Worm (Caenorhabditis elegans) whole organism, L1 larva: Measurements from ENCODE around the gene hog-1.

Experiments used
- ama-1 ChIP-seq: fragments of 150-350 bp; optimal IDR thresholded peaks from 2 replicates; lab custom pipeline; 2014
- ceh-82 ChIP-seq, 3 experiments: fragments of 150-350 bp in 1 of 3; sonication (generic microtip) in 2 of 3; optimal IDR thresholded peaks; 2 replicates each; lab custom pipeline; 2014 to 2017; ENCODE audit warnings: missing biosample characterization in 3 of 3, missing genetic modification characterization in 3 of 3
- efl-3 ChIP-seq: fragments of 200-800 bp; sonication (Bioruptor generic); optimal IDR thresholded peaks from 2 replicates; lab custom pipeline; 2018; ENCODE audit warnings: mild to moderate bottlenecking, missing genetic modification characterization, missing compliant biosample characterization
- fos-1 ChIP-seq: fragments of 150-350 bp; optimal IDR thresholded peaks from 2 replicates; lab custom pipeline; 2014; ENCODE audit warnings: missing biosample characterization, missing genetic modification characterization
- irx-1 ChIP-seq: sonication (generic microtip); optimal IDR thresholded peaks from 2 replicates; lab custom pipeline; 2016; ENCODE audit warnings: missing genetic modification characterization, missing compliant biosample characterization
- lin-13 ChIP-seq: fragments of 150-350 bp; optimal IDR thresholded peaks from 2 replicates; lab custom pipeline; 2014; ENCODE audit warnings: missing biosample characterization, missing genetic modification reagents, missing genetic modification characterization
- lir-3 ChIP-seq: sonication (generic microtip); optimal IDR thresholded peaks from 2 replicates; lab custom pipeline; 2016; ENCODE audit warnings: mild to moderate bottlenecking, missing genetic modification characterization, moderate library complexity, missing compliant biosample characterization; ENCODE audit not compliant: poor library complexity
- mdl-1 ChIP-seq, 2 experiments: fragments of 150-350 bp; optimal IDR thresholded peaks; 2 replicates each; lab custom pipeline; 2014 to 2017; ENCODE audit warnings: missing biosample characterization in 2 of 2, missing genetic modification characterization in 2 of 2, inconsistent platforms in 1 of 2
- nhr-11 ChIP-seq: fragments of 150-350 bp; optimal IDR thresholded peaks from 2 replicates; lab custom pipeline; 2014; ENCODE audit warnings: missing biosample characterization, missing genetic modification characterization
- nhr-76 ChIP-seq: sonication (generic microtip); optimal IDR thresholded peaks from 2 replicates; lab custom pipeline; 2017; ENCODE audit warnings: missing biosample characterization, missing genetic modification characterization
- nhr-90 ChIP-seq: sonication (generic microtip); optimal IDR thresholded peaks from 2 replicates; lab custom pipeline; 2016; ENCODE audit warnings: mild to moderate bottlenecking, missing genetic modification characterization, missing compliant biosample characterization; ENCODE audit not compliant: poor library complexity
- pag-3 ChIP-seq: sonication (generic microtip); optimal IDR thresholded peaks from 2 replicates; lab custom pipeline; 2017; ENCODE audit warnings: missing genetic modification characterization, mild to moderate bottlenecking, missing compliant biosample characterization, antibody characterized with exemption, borderline replicate concordance; ENCODE audit not compliant: insufficient read depth
- unc-62 ChIP-seq: fragments of 150-350 bp; optimal IDR thresholded peaks from 2 replicates; lab custom pipeline; 2014; ENCODE audit warnings: missing biosample characterization, missing genetic modification reagents, missing genetic modification characterization
- zag-1 ChIP-seq: fragments of 150-350 bp; optimal IDR thresholded peaks from 2 replicates; lab custom pipeline; 2014; ENCODE audit warnings: missing biosample characterization, missing genetic modification characterization

- no peak for TF ChIP-seq efl-3
- no peak for TF ChIP-seq lir-3 (tag; lab: Kevin White, UChicago)
- TF ChIP-seq zag-1 (tag; lab: Kevin White, UChicago) = no peak
- no peak for TF ChIP-seq nhr-11 (tag; lab: Kevin White, UChicago)
- TF ChIP-seq ama-1 (lab: Kevin White, UChicago) = no peak
- TF ChIP-seq ceh-82 (tag; optimal IDR thresholded peaks at IDR 0.05; lab: Kevin White, UChicago) = no peak
- no peak for TF ChIP-seq lin-13 (GFP tag; lab: Kevin White, UChicago)
- TF ChIP-seq fos-1 = no peak
- TF ChIP-seq irx-1 (tag; lab: Kevin White, UChicago) = no peak
- no peak for TF ChIP-seq nhr-76 (tag; lab: Kevin White, UChicago)
- TF ChIP-seq unc-62 (GFP tag; lab: Kevin White, UChicago) = no peak
- TF ChIP-seq pag-3 (tag; lab: Kevin White, UChicago) = no peak
- no peak for TF ChIP-seq mdl-1 (tag; optimal IDR thresholded peaks at IDR 0.05; lab: Kevin White, UChicago)
- TF ChIP-seq nhr-90 (tag; lab: Kevin White, UChicago) = no peak
Measured at ce11 chrX:5805872-5806472, 48.1 kb downstream of the hog-1 start, which contains the start of gene F13D11.3.
